Fruit fly (Drosophila melanogaster) whole organism, prepupa: Measurements from ENCODE around the gene Pex5.

ENCODE experiments used
- Blimp-1 ChIP-seq: fragments of 200-800 bp; sonication (Bioruptor generic); optimal IDR thresholded peaks from 3 replicates; lab custom pipeline; 2017; ENCODE audit warnings: missing biosample characterization, missing genetic modification characterization, mild to moderate bottlenecking, moderate library complexity, missing genetic modification reagents
- CG10631 ChIP-seq: fragments of 200-800 bp; sonication (Bioruptor generic); optimal IDR thresholded peaks from 2 replicates; lab custom pipeline; 2016; ENCODE audit warnings: missing biosample characterization, missing genetic modification characterization
- CG10669 ChIP-seq: fragments of 200-800 bp; sonication (Bioruptor generic); optimal IDR thresholded peaks from 3 replicates; lab custom pipeline; 2018; ENCODE audit warnings: missing biosample characterization, mild to moderate bottlenecking, missing genetic modification characterization, moderate library complexity
- CG11294 ChIP-seq: fragments of 200-800 bp; sonication (Bioruptor generic); IDR thresholded peaks from 2 replicates; pipeline ENCODE4 v1.3.6; 2022; ENCODE audit warnings: missing biosample characterization, missing genetic modification characterization
- CG11762 ChIP-seq: fragments of 200-800 bp; sonication (Bioruptor generic); optimal IDR thresholded peaks from 3 replicates; lab custom pipeline; 2016; ENCODE audit warnings: missing biosample characterization, missing genetic modification characterization; ENCODE audit not compliant: insufficient read depth
- CG15336 ChIP-seq: fragments of 200-800 bp; sonication (Bioruptor generic); IDR thresholded peaks from 2 replicates; pipeline ENCODE4 v1.3.6; 2022; ENCODE audit warnings: missing biosample characterization, missing genetic modification characterization
- CG16779 ChIP-seq: fragments of 200-800 bp; sonication (Bioruptor generic); optimal IDR thresholded peaks from 3 replicates; lab custom pipeline; 2017; ENCODE audit warnings: missing biosample characterization, mild to moderate bottlenecking, missing genetic modification characterization
- CG3032 ChIP-seq: fragments of 200-800 bp; optimal IDR thresholded peaks from 2 replicates; lab custom pipeline; 2019; ENCODE audit warnings: missing biosample characterization, mild to moderate bottlenecking, missing genetic modification characterization, moderate library complexity
- CG32006 ChIP-seq: fragments of 200-800 bp; sonication (Bioruptor generic); optimal IDR thresholded peaks from 3 replicates; lab custom pipeline; 2017; ENCODE audit warnings: missing biosample characterization, mild to moderate bottlenecking, missing genetic modification characterization
- CG3919 ChIP-seq: fragments of 200-800 bp; sonication (Bioruptor generic); optimal IDR thresholded peaks from 3 replicates; lab custom pipeline; 2016; ENCODE audit warnings: missing biosample characterization, missing genetic modification characterization
- CG4318 ChIP-seq: fragments of 200-800 bp; sonication (Bioruptor generic); optimal IDR thresholded peaks from 3 replicates; lab custom pipeline; 2017; ENCODE audit warnings: missing biosample characterization, mild to moderate bottlenecking, missing genetic modification characterization
- CG6163 ChIP-seq: fragments of 200-800 bp; sonication (Bioruptor generic); IDR thresholded peaks from 3 replicates; pipeline ENCODE4 v1.3.6; 2022; ENCODE audit warnings: missing biosample characterization, missing genetic modification characterization
- CG6276 ChIP-seq: fragments of 200-800 bp; sonication (Bioruptor generic); optimal IDR thresholded peaks from 2 replicates; lab custom pipeline; 2017; ENCODE audit warnings: missing biosample characterization, mild to moderate bottlenecking, missing genetic modification characterization
- CG6792 ChIP-seq: fragments of 200-800 bp; sonication (Bioruptor generic); optimal IDR thresholded peaks from 3 replicates; lab custom pipeline; 2016; ENCODE audit warnings: missing biosample characterization, missing genetic modification characterization
- CG6808 ChIP-seq: fragments of 200-800 bp; sonication (Bioruptor generic); optimal IDR thresholded peaks from 3 replicates; lab custom pipeline; 2017; ENCODE audit warnings: missing biosample characterization, missing genetic modification characterization, mild to moderate bottlenecking, moderate library complexity, missing genetic modification reagents
- CG6854 ChIP-seq: fragments of 200-800 bp; sonication (Bioruptor generic); optimal IDR thresholded peaks from 2 replicates; lab custom pipeline; 2017; ENCODE audit warnings: missing biosample characterization, mild to moderate bottlenecking, missing genetic modification characterization
- CG7368 ChIP-seq: fragments of 200-800 bp; sonication (Bioruptor generic); optimal IDR thresholded peaks from 3 replicates; lab custom pipeline; 2016; ENCODE audit warnings: missing biosample characterization, missing genetic modification characterization
- CG8119 ChIP-seq: fragments of 200-800 bp; sonication (Bioruptor generic); IDR thresholded peaks from 3 replicates; pipeline ENCODE4 v1.3.6; 2022; ENCODE audit warnings: missing biosample characterization, missing genetic modification characterization
- CG8319 ChIP-seq: fragments of 200-800 bp; sonication (Bioruptor generic); optimal IDR thresholded peaks from 3 replicates; lab custom pipeline; 2016; ENCODE audit warnings: missing biosample characterization, missing genetic modification characterization
- CG8632 ChIP-seq: fragments of 200-800 bp; sonication (Bioruptor generic); optimal IDR thresholded peaks from 3 replicates; lab custom pipeline; 2016; ENCODE audit warnings: missing biosample characterization, missing genetic modification characterization
- Eip75B ChIP-seq: fragments of 200-800 bp; sonication (Bioruptor generic); optimal IDR thresholded peaks from 3 replicates; lab custom pipeline; 2016; ENCODE audit warnings: missing biosample characterization, missing genetic modification characterization
- Ets21C ChIP-seq: fragments of 200-800 bp; sonication (Bioruptor generic); optimal IDR thresholded peaks from 3 replicates; lab custom pipeline; 2016; ENCODE audit warnings: missing biosample characterization, missing genetic modification characterization
- Hr39 ChIP-seq: fragments of 200-800 bp; sonication (Bioruptor generic); optimal IDR thresholded peaks from 2 replicates; lab custom pipeline; 2016; ENCODE audit warnings: missing biosample characterization, missing genetic modification characterization
- Hr4 ChIP-seq: fragments of 200-800 bp; sonication (Bioruptor generic); optimal IDR thresholded peaks from 3 replicates; lab custom pipeline; 2016; ENCODE audit warnings: missing biosample characterization, missing genetic modification characterization
- Lpt ChIP-seq: fragments of 200-800 bp; sonication (Bioruptor generic); optimal IDR thresholded peaks from 3 replicates; lab custom pipeline; 2016; ENCODE audit warnings: missing biosample characterization, missing genetic modification characterization
- Met ChIP-seq: fragments of 200-800 bp; sonication (Bioruptor generic); optimal IDR thresholded peaks from 3 replicates; lab custom pipeline; 2016; ENCODE audit warnings: missing biosample characterization, missing genetic modification characterization
- Smox ChIP-seq: fragments of 200-800 bp; sonication (Bioruptor generic); optimal IDR thresholded peaks from 3 replicates; lab custom pipeline; 2016; ENCODE audit warnings: missing biosample characterization, missing genetic modification characterization
- Sox102F ChIP-seq: fragments of 200-800 bp; sonication (Bioruptor generic); optimal IDR thresholded peaks from 2 replicates; lab custom pipeline; 2016; ENCODE audit warnings: missing biosample characterization, mild to moderate bottlenecking, missing genetic modification characterization
- Sox14 ChIP-seq: fragments of 200-800 bp; sonication (Bioruptor generic); optimal IDR thresholded peaks from 3 replicates; lab custom pipeline; 2016; ENCODE audit warnings: missing biosample characterization, missing genetic modification characterization
- Sox15 ChIP-seq: fragments of 200-800 bp; sonication (Bioruptor generic); optimal IDR thresholded peaks from 3 replicates; lab custom pipeline; 2016; ENCODE audit warnings: missing biosample characterization, missing genetic modification characterization
- achi ChIP-seq: fragments of 200-800 bp; sonication (Bioruptor generic); optimal IDR thresholded peaks from 3 replicates; lab custom pipeline; 2016; ENCODE audit warnings: missing biosample characterization, missing genetic modification characterization
- acj6 ChIP-seq: fragments of 200-800 bp; sonication (Bioruptor generic); optimal IDR thresholded peaks from 3 replicates; lab custom pipeline; 2016; ENCODE audit warnings: missing biosample characterization, missing genetic modification characterization
- cyc ChIP-seq: fragments of 200-800 bp; sonication (Bioruptor generic); optimal IDR thresholded peaks from 3 replicates; lab custom pipeline; 2016; ENCODE audit warnings: missing biosample characterization, missing genetic modification characterization
- dac ChIP-seq: fragments of 200-800 bp; sonication (Bioruptor generic); optimal IDR thresholded peaks from 2 replicates; lab custom pipeline; 2017; ENCODE audit warnings: missing biosample characterization, mild to moderate bottlenecking, missing genetic modification characterization
- eg ChIP-seq: fragments of 200-800 bp; sonication (Bioruptor generic); IDR thresholded peaks from 3 replicates; pipeline ENCODE4 v1.3.6; 2022; ENCODE audit warnings: missing biosample characterization, missing genetic modification characterization
- fd85E ChIP-seq: fragments of 200-800 bp; sonication (Bioruptor generic); optimal IDR thresholded peaks from 3 replicates; lab custom pipeline; 2016; ENCODE audit warnings: missing biosample characterization, missing genetic modification characterization
- fkh ChIP-seq: fragments of 200-800 bp; sonication (Bioruptor generic); optimal IDR thresholded peaks from 3 replicates; lab custom pipeline; 2017; ENCODE audit warnings: missing biosample characterization, mild to moderate bottlenecking, missing genetic modification characterization, moderate library complexity
- net ChIP-seq: fragments of 200-800 bp; sonication (Bioruptor generic); optimal IDR thresholded peaks from 3 replicates; lab custom pipeline; 2016; ENCODE audit warnings: missing biosample characterization, missing genetic modification characterization
- pdm3 ChIP-seq: fragments of 200-800 bp; sonication (Bioruptor generic); optimal IDR thresholded peaks from 3 replicates; lab custom pipeline; 2016; ENCODE audit warnings: missing biosample characterization, missing genetic modification characterization
- spab ChIP-seq: fragments of 200-800 bp; sonication (Bioruptor generic); optimal IDR thresholded peaks from 2 replicates; lab custom pipeline; 2017; ENCODE audit warnings: missing biosample characterization, mild to moderate bottlenecking, missing genetic modification characterization, missing genetic modification reagents
- svp ChIP-seq: fragments of 200-800 bp; sonication (Bioruptor generic); peaks from one replicate; lab custom pipeline; 2016; ENCODE audit warnings: missing biosample characterization, missing genetic modification characterization
- topi ChIP-seq: fragments of 200-800 bp; sonication (Bioruptor generic); optimal IDR thresholded peaks from 3 replicates; lab custom pipeline; 2016; ENCODE audit warnings: missing biosample characterization, missing genetic modification characterization

Gene Pex5

DNA sequence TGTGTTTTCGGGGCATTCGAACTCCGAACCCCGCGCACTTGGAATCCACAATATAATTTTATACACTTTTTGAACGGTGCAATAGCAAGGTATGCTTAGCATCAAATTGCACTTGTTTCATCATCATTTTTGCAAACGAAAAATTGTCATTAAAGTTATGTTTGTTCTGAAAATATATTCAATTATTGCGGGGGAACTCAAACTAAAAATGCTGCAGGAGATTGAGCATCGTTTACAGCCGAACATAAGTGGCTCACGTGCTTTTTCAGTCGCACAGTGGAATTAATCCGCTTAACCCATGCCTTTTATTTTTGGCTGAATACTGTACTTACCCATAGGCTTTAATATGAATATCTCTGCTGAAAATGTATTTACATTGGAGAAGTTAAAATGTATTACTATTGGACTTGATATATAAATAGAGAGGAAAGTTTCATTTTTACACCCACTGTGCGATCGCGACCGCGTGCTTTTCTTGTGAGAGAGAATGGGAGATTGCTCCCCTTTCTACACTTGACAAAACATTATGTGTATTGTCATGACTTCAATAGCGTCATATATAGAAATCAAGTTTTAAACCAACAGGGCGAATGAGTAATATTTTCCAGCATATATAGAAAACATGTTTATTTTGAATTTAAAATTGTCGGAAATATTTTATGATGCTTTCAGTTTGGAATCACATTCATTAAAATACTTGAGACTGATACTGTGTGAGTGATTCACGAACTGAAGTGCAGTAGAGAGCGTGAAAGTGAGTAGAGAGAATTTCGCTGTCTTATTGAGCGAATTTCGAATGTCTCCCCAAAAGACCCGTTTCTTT lies 38.3 kb downstream of the Pex5 start (continued):
- TF ChIP-seq spab (peak; percentile 94), CG6276 (GFP tag; lab: Kevin White, UChicago) (peak; percentile 98), Hr4 (GFP tag; lab: Kevin White, UChicago) (peak; percentile 99), dac (GFP tag; lab: Kevin White, UChicago) (peak; percentile 95), CG8319 (peak; percentile 97), Blimp-1 (GFP tag; lab: Kevin White, UChicago) (peak; percentile 90), Sox102F (GFP tag; lab: Kevin White, UChicago) (peak; percentile 98), CG11294 (GFP tag; lab: Robert Waterston, UW) (peak; percentile 98), fd85E (GFP tag; lab: Kevin White, UChicago) (peak; percentile 93), CG8632 (GFP tag; lab: Kevin White, UChicago) (peak; percentile 98), CG8119 (GFP tag; lab: Robert Waterston, UW) (peak; percentile 98), Eip75B (peak; percentile 99), svp (GFP tag; lab: Kevin White, UChicago) (peak; percentile 99), CG3032 (tag; lab: Kevin White, UChicago) (peak; percentile 97), CG32006 (GFP tag; lab: Kevin White, UChicago) (peak; percentile 98), CG10631 (GFP tag; lab: Kevin White, UChicago) (peak; percentile 98), CG16779 (tag; lab: Kevin White, UChicago) (peak; percentile 96)

DNA sequence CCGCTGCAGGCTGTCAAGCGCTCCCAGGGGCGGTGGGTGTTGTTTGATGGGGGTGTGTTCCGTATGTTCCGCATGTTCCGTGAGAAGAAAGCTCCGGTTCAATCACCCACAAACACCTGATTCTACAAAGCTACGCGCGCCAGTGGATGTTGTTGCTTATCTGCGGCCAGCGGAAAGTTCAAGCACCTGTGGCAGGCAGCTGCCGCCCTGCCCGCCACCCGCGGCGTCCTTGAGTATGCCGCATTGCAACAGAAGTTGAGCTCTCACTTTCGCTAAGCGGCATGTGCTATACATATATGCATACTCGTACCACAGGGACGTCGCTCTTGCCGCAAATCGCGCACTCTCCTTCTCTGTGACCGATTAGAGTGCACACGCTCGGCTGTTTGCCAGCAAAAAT lies 40.8 kb downstream of the Pex5 start:
- TF ChIP-seq Smox (GFP tag; lab: Kevin White, UChicago) (no peak), eg (0 out of 3 replicates have a peak, but pooled peaks have one; percentile 29), CG32006 (GFP tag; lab: Kevin White, UChicago) (no peak), Lpt (GFP tag; lab: Kevin White, UChicago) (peak; percentile 37), svp (GFP tag; lab: Kevin White, UChicago) (peak; percentile 75), fkh (GFP tag; lab: Kevin White, UChicago) (peak; percentile 48), CG7368 (GFP tag; lab: Kevin White, UChicago) (no peak)

DNA sequence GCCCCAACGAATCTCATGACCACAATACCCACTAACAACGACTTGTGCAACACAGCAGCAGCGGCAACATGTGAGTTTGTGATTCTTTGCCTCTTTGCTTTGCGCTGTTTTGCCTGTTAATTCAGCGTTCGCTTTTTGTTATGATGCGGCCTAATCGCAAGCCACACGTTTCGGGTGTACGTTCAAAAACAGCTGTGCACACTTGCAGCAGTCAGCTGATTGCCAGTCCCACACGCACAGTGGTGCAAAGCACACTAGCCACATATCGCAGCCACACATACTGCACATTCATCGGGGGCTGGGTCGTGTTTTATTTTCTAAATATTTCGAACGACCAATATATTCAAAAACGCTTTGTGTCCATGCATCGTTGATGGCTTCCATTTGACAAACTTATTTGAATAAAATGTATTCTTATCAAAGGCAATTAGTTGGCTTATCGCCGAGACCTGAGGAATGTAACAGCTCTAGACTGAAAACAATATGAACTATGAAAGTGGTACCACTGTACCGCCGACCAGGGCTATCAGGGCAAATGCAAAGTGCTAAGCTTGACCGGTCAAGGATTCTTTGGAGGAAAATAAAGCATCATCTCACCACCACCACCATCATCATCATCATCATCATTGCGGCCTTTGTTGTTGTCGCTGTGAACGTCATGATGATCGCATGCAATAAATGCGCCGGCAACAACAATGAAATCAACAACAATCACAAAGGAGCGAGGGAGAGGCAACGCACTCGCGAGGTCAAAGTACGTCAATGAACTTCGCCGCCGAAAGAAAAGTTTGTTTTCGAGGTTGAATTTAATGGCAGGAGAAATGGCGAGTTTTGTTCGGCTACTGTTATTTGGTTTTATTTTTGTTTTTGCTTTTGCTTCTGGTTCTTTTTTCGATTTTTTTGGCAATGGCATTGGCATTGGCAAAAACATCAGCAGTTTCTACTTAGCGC lies 42.7 kb downstream of the Pex5 start:
- TF ChIP-seq Ets21C (peak; percentile 33), CG8632 (GFP tag; lab: Kevin White, UChicago) (peak; percentile 67), CG4318 (GFP tag; lab: Kevin White, UChicago) (peak; percentile 22), acj6 (peak; percentile 62), Eip75B (peak; percentile 77), CG6792 (GFP tag; lab: Kevin White, UChicago) (peak; percentile 44), CG6854 (GFP tag; lab: Kevin White, UChicago) (no peak), CG10669 (GFP tag; lab: Kevin White, UChicago) (peak; percentile 75), achi (GFP tag; lab: Kevin White, UChicago) (peak; percentile 64), Smox (GFP tag; lab: Kevin White, UChicago) (peak; percentile 60), CG6276 (GFP tag; lab: Kevin White, UChicago) (peak; percentile 33), Blimp-1 (GFP tag; lab: Kevin White, UChicago) (no peak), CG3919 (GFP tag; lab: Kevin White, UChicago) (peak; percentile 67), CG3032 (tag; lab: Kevin White, UChicago) (peak; percentile 66), Sox15 (GFP tag; lab: Kevin White, UChicago) (peak; percentile 65), CG15336 (GFP tag; lab: Robert Waterston, UW) (no peak), CG6163 (GFP tag; lab: Robert Waterston, UW) (peak; percentile 37; the same call in 1 of the 3 replicates), fkh (GFP tag; lab: Kevin White, UChicago) (no peak), CG8319 (peak; percentile 60), dac (GFP tag; lab: Kevin White, UChicago) (no peak), net (GFP tag; lab: Kevin White, UChicago) (peak; percentile 73), Sox14 (GFP tag; lab: Kevin White, UChicago) (peak; percentile 76), cyc (GFP tag; lab: Kevin White, UChicago) (peak; percentile 55), CG32006 (GFP tag; lab: Kevin White, UChicago) (peak; percentile 66), CG6808 (GFP tag; lab: Kevin White, UChicago) (peak; percentile 54), topi (GFP tag; lab: Kevin White, UChicago) (peak; percentile 66), Hr39 (GFP tag; lab: Kevin White, UChicago) (peak; percentile 62), pdm3 (GFP tag; lab: Kevin White, UChicago) (peak; percentile 73), Met (GFP tag; lab: Kevin White, UChicago) (peak; percentile 73), fd85E (GFP tag; lab: Kevin White, UChicago) (no peak), CG11762 (GFP tag; lab: Kevin White, UChicago) (peak; percentile 42)
